Worm (Caenorhabditis elegans) whole organism, late embryonic: ENCODE measurements around the gene R07A4.2.

ENCODE experiments used
- C08G9.2 ChIP-seq: sonication (generic microtip); optimal IDR thresholded peaks from 2 replicates; lab custom pipeline; 2016; ENCODE audit warnings: mild to moderate bottlenecking, missing genetic modification characterization, moderate library complexity, missing compliant biosample characterization
- C38D4.7 ChIP-seq: fragments of 200-800 bp; sonication (Bioruptor generic); optimal IDR thresholded peaks from 2 replicates; lab custom pipeline; 2018; ENCODE audit warnings: mild to moderate bottlenecking, missing genetic modification characterization, moderate library complexity, missing compliant biosample characterization
- K02D7.2 ChIP-seq: sonication (generic microtip); optimal IDR thresholded peaks from 2 replicates; lab custom pipeline; 2017; ENCODE audit warnings: mild to moderate bottlenecking, missing genetic modification characterization, missing compliant biosample characterization
- K09A11.1 ChIP-seq: sonication (generic microtip); optimal IDR thresholded peaks from 2 replicates; lab custom pipeline; 2017; ENCODE audit warnings: antibody characterized with exemption, mild to moderate bottlenecking, missing genetic modification characterization, missing compliant biosample characterization; ENCODE audit not compliant: insufficient read depth
- T23F11.4 ChIP-seq: fragments of 200-800 bp; sonication (Bioruptor generic); optimal IDR thresholded peaks from 2 replicates; lab custom pipeline; 2018; ENCODE audit warnings: mild to moderate bottlenecking, missing genetic modification characterization, missing compliant biosample characterization
- Y22D7AL.16 ChIP-seq: sonication (generic microtip); optimal IDR thresholded peaks from 2 replicates; lab custom pipeline; 2016; ENCODE audit warnings: missing genetic modification characterization, missing compliant biosample characterization
- ahr-1 ChIP-seq: sonication (generic microtip); optimal IDR thresholded peaks from 2 replicates; lab custom pipeline; 2016; ENCODE audit warnings: missing genetic modification characterization, missing compliant biosample characterization
- ama-1 ChIP-seq: fragments of 150-350 bp; optimal IDR thresholded peaks from 2 replicates; lab custom pipeline; 2014
- ceh-14 ChIP-seq: sonication (generic microtip); optimal IDR thresholded peaks from 2 replicates; lab custom pipeline; 2016; ENCODE audit warnings: missing genotype, missing genetic modification characterization, missing compliant biosample characterization
- ceh-2 ChIP-seq: sonication (generic microtip); optimal IDR thresholded peaks from 2 replicates; lab custom pipeline; 2016; ENCODE audit warnings: missing genotype, missing genetic modification characterization, missing compliant biosample characterization
- ceh-31 ChIP-seq: sonication (generic microtip); optimal IDR thresholded peaks from 2 replicates; lab custom pipeline; 2016; ENCODE audit warnings: missing genetic modification characterization, missing compliant biosample characterization
- ceh-34 ChIP-seq: sonication (generic microtip); optimal IDR thresholded peaks from 2 replicates; lab custom pipeline; 2016; ENCODE audit warnings: mild to moderate bottlenecking, missing genetic modification characterization, missing compliant biosample characterization
- ceh-6 ChIP-seq: fragments of 200-800 bp; sonication (Bioruptor generic); optimal IDR thresholded peaks from 2 replicates; lab custom pipeline; 2018; ENCODE audit warnings: mild to moderate bottlenecking, missing genetic modification characterization, missing compliant biosample characterization
- ceh-9 ChIP-seq: sonication (generic microtip); optimal IDR thresholded peaks from 2 replicates; lab custom pipeline; 2016; ENCODE audit warnings: mild to moderate bottlenecking, missing genetic modification characterization, inconsistent platforms, missing compliant biosample characterization
- che-1 ChIP-seq: sonication (generic microtip); optimal IDR thresholded peaks from 2 replicates; lab custom pipeline; 2016; ENCODE audit warnings: mild to moderate bottlenecking, missing genetic modification characterization, missing compliant biosample characterization
- dve-1 ChIP-seq: sonication (generic microtip); optimal IDR thresholded peaks from 2 replicates; lab custom pipeline; 2017; ENCODE audit warnings: antibody characterized with exemption, mild to moderate bottlenecking, missing genetic modification characterization, missing compliant biosample characterization
- elt-2 ChIP-seq: sonication (generic microtip); optimal IDR thresholded peaks from 2 replicates; lab custom pipeline; 2016; ENCODE audit warnings: missing genetic modification reagents, missing genetic modification characterization, missing compliant biosample characterization
- elt-4 ChIP-seq: sonication (generic microtip); optimal IDR thresholded peaks from 2 replicates; lab custom pipeline; 2016; ENCODE audit warnings: missing genetic modification characterization, missing compliant biosample characterization
- ets-4 ChIP-seq: sonication (generic microtip); optimal IDR thresholded peaks from 2 replicates; lab custom pipeline; 2016; ENCODE audit warnings: missing genetic modification characterization, missing compliant biosample characterization
- eyg-1 ChIP-seq: sonication (generic microtip); optimal IDR thresholded peaks from 2 replicates; lab custom pipeline; 2016; ENCODE audit warnings: missing genotype, missing genetic modification characterization, missing compliant biosample characterization
- fax-1 ChIP-seq: sonication (generic microtip); optimal IDR thresholded peaks from 2 replicates; lab custom pipeline; 2016; ENCODE audit warnings: missing genotype, missing genetic modification characterization, missing compliant biosample characterization
- fkh-6 ChIP-seq: sonication (generic microtip); optimal IDR thresholded peaks from 2 replicates; lab custom pipeline; 2016; ENCODE audit warnings: missing genetic modification characterization, missing compliant biosample characterization
- hlh-13 ChIP-seq: fragments of 200-800 bp; sonication (Bioruptor generic); optimal IDR thresholded peaks from 2 replicates; lab custom pipeline; 2018; ENCODE audit warnings: mild to moderate bottlenecking, missing genetic modification characterization, missing compliant biosample characterization
- hlh-15 ChIP-seq: sonication (generic microtip); optimal IDR thresholded peaks from 2 replicates; lab custom pipeline; 2016; ENCODE audit warnings: missing genetic modification characterization, missing compliant biosample characterization
- hlh-30 ChIP-seq: sonication (generic microtip); optimal IDR thresholded peaks from 2 replicates; lab custom pipeline; 2017; ENCODE audit warnings: antibody characterized with exemption, missing genetic modification characterization, missing compliant biosample characterization; ENCODE audit not compliant: insufficient read depth
- hlh-8 ChIP-seq: sonication (generic microtip); optimal IDR thresholded peaks from 2 replicates; lab custom pipeline; 2016; ENCODE audit warnings: missing genotype, missing genetic modification characterization, missing compliant biosample characterization
- lin-11 ChIP-seq: fragments of 200-800 bp; sonication (Bioruptor generic); optimal IDR thresholded peaks from 2 replicates; lab custom pipeline; 2018; ENCODE audit warnings: mild to moderate bottlenecking, missing genetic modification characterization, missing compliant biosample characterization
- madf-2 ChIP-seq: sonication (generic microtip); optimal IDR thresholded peaks from 2 replicates; lab custom pipeline; 2017; ENCODE audit warnings: missing genetic modification characterization, missing compliant biosample characterization
- mec-3 ChIP-seq: sonication (generic microtip); optimal IDR thresholded peaks from 2 replicates; lab custom pipeline; 2016; ENCODE audit warnings: borderline replicate concordance, missing genetic modification characterization, missing compliant biosample characterization
- nfya-1 ChIP-seq: sonication (generic microtip); optimal IDR thresholded peaks from 2 replicates; lab custom pipeline; 2017; ENCODE audit warnings: missing genetic modification characterization, mild to moderate bottlenecking, missing compliant biosample characterization, antibody characterized with exemption, moderate library complexity
- odd-2 ChIP-seq: sonication (generic microtip); optimal IDR thresholded peaks from 2 replicates; lab custom pipeline; 2017; ENCODE audit warnings: antibody characterized with exemption, mild to moderate bottlenecking, missing genetic modification characterization, missing compliant biosample characterization
- pat-9 ChIP-seq: fragments of 200-800 bp; sonication (Bioruptor generic); optimal IDR thresholded peaks from 2 replicates; lab custom pipeline; 2018; ENCODE audit warnings: mild to moderate bottlenecking, missing genetic modification characterization, moderate library complexity, missing compliant biosample characterization
- pax-1 ChIP-seq: fragments of 150-350 bp; optimal IDR thresholded peaks from 2 replicates; lab custom pipeline; 2014; ENCODE audit warnings: missing biosample characterization, missing genetic modification characterization
- pha-2 ChIP-seq: sonication (generic microtip); optimal IDR thresholded peaks from 2 replicates; lab custom pipeline; 2017; ENCODE audit warnings: mild to moderate bottlenecking, missing genetic modification characterization, missing compliant biosample characterization
- pqm-1 ChIP-seq: sonication (generic microtip); optimal IDR thresholded peaks from 2 replicates; lab custom pipeline; 2016; ENCODE audit warnings: missing genetic modification characterization, missing compliant biosample characterization
- pros-1 ChIP-seq: fragments of 150-350 bp; optimal IDR thresholded peaks from 2 replicates; lab custom pipeline; 2014; ENCODE audit warnings: missing biosample characterization, missing genetic modification reagents, missing genetic modification characterization
- ref-2 ChIP-seq: sonication (generic microtip); optimal IDR thresholded peaks from 2 replicates; lab custom pipeline; 2016; ENCODE audit warnings: missing genetic modification characterization, missing compliant biosample characterization
- sdc-2 ChIP-seq: sonication (generic microtip); optimal IDR thresholded peaks from 2 replicates; lab custom pipeline; 2016; ENCODE audit warnings: missing genotype, missing genetic modification characterization, missing compliant biosample characterization
- sox-2 ChIP-seq: fragments of 200-800 bp; sonication (Bioruptor generic); IDR thresholded peaks from 2 replicates; pipeline ENCODE4 v1.3.6; 2022; ENCODE audit warnings: missing genetic modification reagents, missing genetic modification characterization, missing compliant biosample characterization
- sox-4 ChIP-seq: sonication (generic microtip); optimal IDR thresholded peaks from 2 replicates; lab custom pipeline; 2017; ENCODE audit warnings: mild to moderate bottlenecking, missing genetic modification characterization, inconsistent platforms, missing compliant biosample characterization
- tbx-7 ChIP-seq: sonication (generic microtip); optimal IDR thresholded peaks from 2 replicates; lab custom pipeline; 2016; ENCODE audit warnings: missing genotype, missing genetic modification characterization, missing compliant biosample characterization
- ttx-3 ChIP-seq: sonication (generic microtip); optimal IDR thresholded peaks from 2 replicates; lab custom pipeline; 2016; ENCODE audit warnings: missing genetic modification reagents, missing genetic modification characterization, missing compliant biosample characterization
- unc-3 ChIP-seq, 2 experiments: fragments of 200-800 bp in 1 of 2; sonication (Bioruptor generic) in 1 of 2; sonication (generic microtip) in 1 of 2; conservative IDR thresholded peaks in 1 of 2; optimal IDR thresholded peaks in 1 of 2; 2 replicates each; pipeline versions ENCODE4 v1.3.6 to Lab custom; 2016 to 2022; ENCODE audit warnings: missing compliant biosample characterization in 2 of 2, missing genetic modification characterization in 2 of 2, missing genetic modification reagents in 1 of 2
- unc-42 ChIP-seq: sonication (generic microtip); optimal IDR thresholded peaks from 2 replicates; lab custom pipeline; 2016; ENCODE audit warnings: missing genotype, missing genetic modification characterization, missing compliant biosample characterization

R07A4.2 gene

ce11 chrX:10766123-10766622 is 19.9 kb upstream of the R07A4.2 start (continued):
- TF ChIP-seq ceh-6 (GFP tag; lab: Kevin White, UChicago), result no peak
- TF ChIP-seq ceh-2 (tag; lab: Kevin White, UChicago), result peak; percentile 82
- TF ChIP-seq K09A11.1, result peak; percentile 51
- TF ChIP-seq hlh-30 (tag; lab: Kevin White, UChicago), result peak; percentile 92
- no peak for TF ChIP-seq K02D7.2 (tag; lab: Kevin White, UChicago)
- no peak for TF ChIP-seq mec-3 (tag; lab: Kevin White, UChicago)
- no peak for TF ChIP-seq odd-2 (tag; lab: Kevin White, UChicago)
- peak; percentile 96 for TF ChIP-seq nfya-1 (tag; lab: Kevin White, UChicago)
- TF ChIP-seq ahr-1 (tag; lab: Kevin White, UChicago), result no peak
- TF ChIP-seq elt-2, result peak; percentile 54
- no peak for TF ChIP-seq ttx-3 (tag; lab: Kevin White, UChicago)
- no peak for TF ChIP-seq elt-4 (tag; lab: Kevin White, UChicago)
- TF ChIP-seq fkh-6 (tag; lab: Kevin White, UChicago), result peak; percentile 35
- TF ChIP-seq pat-9 (tag; lab: Kevin White, UChicago), result peak; percentile 51
- TF ChIP-seq T23F11.4 (GFP tag; lab: Kevin White, UChicago), result no peak
- no peak for TF ChIP-seq ama-1 (lab: Kevin White, UChicago)
- peak; percentile 71 for TF ChIP-seq pax-1
- TF ChIP-seq fax-1 (tag; lab: Kevin White, UChicago), result peak; percentile 55
- peak; percentile 40 for TF ChIP-seq pqm-1
- peak; percentile 100 for TF ChIP-seq unc-42 (tag; lab: Kevin White, UChicago)
- TF ChIP-seq lin-11 (tag; lab: Kevin White, UChicago), result no peak
- TF ChIP-seq hlh-15 (tag; lab: Kevin White, UChicago), result no peak
- TF ChIP-seq ceh-9 (tag; lab: Kevin White, UChicago), result no peak
- peak; percentile 79 for TF ChIP-seq C08G9.2
- peak; percentile 15 for TF ChIP-seq madf-2
- TF ChIP-seq ceh-34 (tag; lab: Kevin White, UChicago), result peak; percentile 97
- TF ChIP-seq dve-1, result peak; percentile 77
- TF ChIP-seq Y22D7AL.16 (tag; lab: Kevin White, UChicago), result no peak
- peak; percentile 58 for TF ChIP-seq sox-2 (GFP tag; lab: Robert Waterston, UW)
- no peak for TF ChIP-seq C38D4.7 (GFP tag; lab: Kevin White, UChicago)
- TF ChIP-seq ceh-31 (tag; lab: Kevin White, UChicago), result peak; percentile 98
- no peak for TF ChIP-seq che-1 (tag; lab: Kevin White, UChicago)
- TF ChIP-seq hlh-8 (tag; lab: Kevin White, UChicago), result peak; percentile 79
- TF ChIP-seq tbx-7 (tag; lab: Kevin White, UChicago), result peak; percentile 39
- no peak for TF ChIP-seq unc-3 (GFP tag; conservative IDR thresholded peaks at IDR 0.05; lab: Robert Waterston, UW)
- TF ChIP-seq unc-3 (tag; optimal IDR thresholded peaks at IDR 0.05; lab: Kevin White, UChicago), result peak; percentile 57
- TF ChIP-seq sdc-2 (tag; lab: Kevin White, UChicago), result peak; percentile 85
- TF ChIP-seq sox-4 (tag; lab: Kevin White, UChicago), result no peak
- peak; percentile 92 for TF ChIP-seq ref-2 (tag; lab: Kevin White, UChicago)
- TF ChIP-seq hlh-13 (GFP tag; lab: Kevin White, UChicago), result no peak
- TF ChIP-seq ets-4 (tag; lab: Kevin White, UChicago), result peak; percentile 58
- peak; percentile 81 for TF ChIP-seq ceh-14 (tag; lab: Kevin White, UChicago)
- TF ChIP-seq pros-1 (tag; lab: Kevin White, UChicago), result peak; percentile 99
- peak; percentile 38 for TF ChIP-seq pha-2 (tag; lab: Kevin White, UChicago)
- TF ChIP-seq eyg-1 (tag; lab: Kevin White, UChicago), result peak; percentile 76
